Worm (Caenorhabditis elegans) whole organism, L4 larva: ENCODE data around the gene smvt-1.

Source experiments
- D1046.2 ChIP-seq: fragments of 200-800 bp; sonication (Bioruptor generic); IDR thresholded peaks from 2 replicates; pipeline ENCODE4 v1.3.6; 2022; ENCODE audit warnings: missing genetic modification characterization, missing compliant biosample characterization
- ceh-32 ChIP-seq: sonication (generic microtip); optimal IDR thresholded peaks from 2 replicates; lab custom pipeline; 2016; ENCODE audit warnings: mild to moderate bottlenecking, missing genetic modification characterization, missing compliant biosample characterization; ENCODE audit not compliant: poor library complexity
- ces-1 ChIP-seq: fragments of 150-350 bp; sonication (generic microtip); optimal IDR thresholded peaks from 4 replicates; lab custom pipeline; 2014; ENCODE audit warnings: missing biosample characterization, missing genetic modification reagents, missing genetic modification characterization
- cey-2 ChIP-seq: sonication (generic microtip); optimal IDR thresholded peaks from 3 replicates; lab custom pipeline; 2017; ENCODE audit warnings: missing genetic modification characterization, mild to moderate bottlenecking, missing compliant biosample characterization, antibody characterized with exemption, borderline replicate concordance; ENCODE audit not compliant: insufficient read depth
- ctbp-1 ChIP-seq: fragments of 200-800 bp; sonication (Bioruptor generic); IDR thresholded peaks from 2 replicates; pipeline ENCODE4 v1.3.6; 2022; ENCODE audit warnings: missing genetic modification reagents, missing genetic modification characterization, missing compliant biosample characterization
- dpl-1 ChIP-seq: fragments of 150-350 bp; optimal IDR thresholded peaks from 2 replicates; lab custom pipeline; 2014; ENCODE audit warnings: missing biosample characterization, missing genetic modification reagents, missing genetic modification characterization
- fkh-10 ChIP-seq: fragments of 150-350 bp; optimal IDR thresholded peaks from 2 replicates; lab custom pipeline; 2014; ENCODE audit warnings: missing biosample characterization, missing genetic modification reagents, missing genetic modification characterization
- rbr-2 ChIP-seq: sonication (generic microtip); optimal IDR thresholded peaks from 2 replicates; lab custom pipeline; 2016; ENCODE audit warnings: missing genotype, missing genetic modification characterization, missing compliant biosample characterization
- set-16 ChIP-seq: fragments of 200-800 bp; sonication (Bioruptor generic); IDR thresholded peaks from 2 replicates; pipeline ENCODE4 v1.3.6; 2022; ENCODE audit warnings: missing genetic modification reagents, missing genetic modification characterization, missing compliant biosample characterization

The smvt-1 gene

DNA sequence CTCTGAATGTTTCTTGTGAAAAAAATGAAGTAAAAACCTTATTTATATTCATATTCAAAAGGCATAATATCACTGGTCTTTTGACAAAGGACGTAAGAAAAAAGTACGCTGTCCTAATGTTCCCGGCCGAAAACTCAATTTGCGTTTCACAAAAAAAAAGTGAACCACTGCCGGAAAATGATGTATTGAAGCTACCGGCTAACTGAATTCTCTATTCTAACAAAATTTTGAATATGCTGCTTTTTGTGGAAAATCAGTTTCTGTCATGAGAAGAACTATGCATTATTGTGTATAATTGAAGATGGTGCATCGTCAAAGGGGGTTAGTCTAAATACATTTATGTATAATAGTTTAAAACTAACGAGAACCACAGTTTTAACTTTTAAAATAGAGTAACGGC, 54.5 kb downstream of the smvt-1 start:
- TF ChIP-seq dpl-1 (GFP tag; lab: Kevin White, UChicago): no peak
- no peak for TF ChIP-seq cey-2
- peak; percentile 81 for TF ChIP-seq fkh-10
- TF ChIP-seq rbr-2 (tag; lab: Kevin White, UChicago): no peak
- TF ChIP-seq ctbp-1: peak; percentile 46; the same call in 1 of the 2 replicates
- no peak for TF ChIP-seq ceh-32 (tag; lab: Kevin White, UChicago)
- TF ChIP-seq ces-1 (GFP tag; lab: Kevin White, UChicago): peak; percentile 62

ce11 chrX:2493586-2494175, 55.1 kb downstream of the smvt-1 start:
- TF ChIP-seq D1046.2 (GFP tag; lab: Robert Waterston, UW) (no peak), set-16 (GFP tag; lab: Robert Waterston, UW) (peak; percentile 36; the same call in 1 of the 2 replicates)
